Worm (Caenorhabditis elegans) whole organism, young adult: ENCODE data around the gene eor-2.

ENCODE experiments used
- B0019.2 ChIP-seq: fragments of 200-800 bp; sonication (Bioruptor generic); conservative IDR thresholded peaks from 2 replicates; pipeline ENCODE4 v1.3.6; 2022; ENCODE audit warnings: missing genetic modification reagents, missing genetic modification characterization, missing compliant biosample characterization
- B0035.1 ChIP-seq: sonication (generic microtip); optimal IDR thresholded peaks from 2 replicates; lab custom pipeline; 2016; ENCODE audit warnings: missing genetic modification characterization, mild to moderate bottlenecking, missing compliant biosample characterization, missing genotype, missing genetic modification reagents
- C06A6.2 ChIP-seq: fragments of 200-800 bp; sonication (Bioruptor generic); conservative IDR thresholded peaks from 2 replicates; pipeline ENCODE4 v1.3.6; 2022; ENCODE audit warnings: missing genetic modification characterization, missing compliant biosample characterization
- C17E4.6 ChIP-seq: fragments of 200-800 bp; sonication (Bioruptor generic); IDR thresholded peaks from 2 replicates; pipeline ENCODE4 v1.3.6; 2022; ENCODE audit warnings: missing genetic modification reagents, missing genetic modification characterization, missing compliant biosample characterization
- F33H1.4 ChIP-seq: fragments of 200-800 bp; sonication (Bioruptor generic); IDR thresholded peaks from 2 replicates; pipeline ENCODE4 v1.3.6; 2022; ENCODE audit warnings: missing genetic modification reagents, missing genetic modification characterization, missing compliant biosample characterization
- F49E8.2 ChIP-seq: sonication (generic microtip); optimal IDR thresholded peaks from 3 replicates; lab custom pipeline; 2017; ENCODE audit warnings: missing genetic modification characterization, mild to moderate bottlenecking, missing compliant biosample characterization, antibody characterized with exemption, moderate library complexity; ENCODE audit not compliant: insufficient read depth
- F55B11.4 ChIP-seq: sonication (generic microtip); optimal IDR thresholded peaks from 2 replicates; lab custom pipeline; 2016; ENCODE audit warnings: missing compliant biosample characterization, missing genetic modification characterization, borderline replicate concordance; ENCODE audit not compliant: insufficient read depth
- F57A8.1 ChIP-seq: fragments of 200-800 bp; sonication (Bioruptor generic); optimal IDR thresholded peaks from 2 replicates; lab custom pipeline; 2018; ENCODE audit warnings: mild to moderate bottlenecking, missing genetic modification characterization, moderate library complexity, missing compliant biosample characterization
- F57C9.4 ChIP-seq: sonication (generic microtip); optimal IDR thresholded peaks from 2 replicates; lab custom pipeline; 2017; ENCODE audit warnings: mild to moderate bottlenecking, missing genetic modification characterization, missing compliant biosample characterization
- Y67H2A.10 ChIP-seq: fragments of 200-800 bp; sonication (Bioruptor generic); conservative IDR thresholded peaks from 2 replicates; pipeline ENCODE4 v1.3.6; 2022; ENCODE audit warnings: missing genetic modification reagents, missing genetic modification characterization, missing compliant biosample characterization
- ZK185.1 ChIP-seq: sonication (generic microtip); optimal IDR thresholded peaks from 2 replicates; lab custom pipeline; 2016; ENCODE audit warnings: mild to moderate bottlenecking, missing genetic modification characterization, missing compliant biosample characterization; ENCODE audit not compliant: poor library complexity, severe bottlenecking
- akir-1 ChIP-seq: fragments of 200-800 bp; sonication (Bioruptor generic); optimal IDR thresholded peaks from 2 replicates; lab custom pipeline; 2018; ENCODE audit warnings: mild to moderate bottlenecking, missing genetic modification characterization, moderate library complexity, missing compliant biosample characterization
- atf-7 ChIP-seq: sonication (generic microtip); optimal IDR thresholded peaks from 2 replicates; lab custom pipeline; 2017; ENCODE audit warnings: mild to moderate bottlenecking, missing genetic modification characterization, missing compliant biosample characterization
- cebp-1 ChIP-seq, 2 experiments: fragments of 200-800 bp in 1 of 2; sonication (Bioruptor generic) in 1 of 2; sonication (generic microtip) in 1 of 2; IDR thresholded peaks in 1 of 2; optimal IDR thresholded peaks in 1 of 2; 2 replicates each; pipeline versions ENCODE4 v1.3.6 to Lab custom; 2017 to 2022; ENCODE audit warnings: missing compliant biosample characterization in 2 of 2, missing genetic modification characterization in 2 of 2, mild to moderate bottlenecking in 1 of 2, missing genetic modification reagents in 1 of 2, moderate library complexity in 1 of 2
- cebp-2 ChIP-seq: fragments of 200-800 bp; sonication (Bioruptor generic); IDR thresholded peaks from 2 replicates; pipeline ENCODE4 v1.3.6; 2022; ENCODE audit warnings: missing genetic modification characterization, missing compliant biosample characterization
- ceh-27 ChIP-seq: fragments of 200-800 bp; sonication (Bioruptor generic); optimal IDR thresholded peaks from 2 replicates; lab custom pipeline; 2018; ENCODE audit warnings: mild to moderate bottlenecking, missing genetic modification characterization, moderate library complexity, missing compliant biosample characterization
- die-1 ChIP-seq: sonication (generic microtip); optimal IDR thresholded peaks from 2 replicates; lab custom pipeline; 2016; ENCODE audit warnings: missing genotype, mild to moderate bottlenecking, missing genetic modification characterization, missing compliant biosample characterization
- dpff-1 ChIP-seq: sonication (generic microtip); optimal IDR thresholded peaks from 2 replicates; lab custom pipeline; 2017; ENCODE audit warnings: mild to moderate bottlenecking, missing genetic modification characterization, missing compliant biosample characterization
- egl-44 ChIP-seq: fragments of 200-800 bp; sonication (Bioruptor generic); IDR thresholded peaks from 2 replicates; pipeline ENCODE4 v1.3.6; 2022; ENCODE audit warnings: missing genetic modification reagents, missing genetic modification characterization, missing compliant biosample characterization
- ekl-4 ChIP-seq: fragments of 200-800 bp; sonication (Bioruptor generic); IDR thresholded peaks from 2 replicates; pipeline ENCODE4 v1.3.6; 2022; ENCODE audit warnings: missing genetic modification reagents, missing genetic modification characterization, missing compliant biosample characterization
- ets-4 ChIP-seq: fragments of 200-800 bp; sonication (Bioruptor generic); optimal IDR thresholded peaks from 2 replicates; lab custom pipeline; 2018; ENCODE audit warnings: mild to moderate bottlenecking, missing genetic modification characterization, missing compliant biosample characterization
- fkh-3 ChIP-seq: sonication (generic microtip); optimal IDR thresholded peaks from 2 replicates; lab custom pipeline; 2016; ENCODE audit warnings: mild to moderate bottlenecking, missing genetic modification characterization, missing compliant biosample characterization
- gei-17 ChIP-seq: fragments of 200-800 bp; sonication (Bioruptor generic); optimal IDR thresholded peaks from 2 replicates; lab custom pipeline; 2018; ENCODE audit warnings: mild to moderate bottlenecking, missing genetic modification characterization, missing compliant biosample characterization
- hmg-1.2 ChIP-seq: fragments of 200-800 bp; sonication (Bioruptor generic); IDR thresholded peaks from 2 replicates; pipeline ENCODE4 v1.3.6; 2022; ENCODE audit warnings: missing genetic modification reagents, missing genetic modification characterization, missing compliant biosample characterization
- hrde-1 ChIP-seq: sonication (generic microtip); optimal IDR thresholded peaks from 2 replicates; lab custom pipeline; 2016; ENCODE audit warnings: missing genetic modification characterization, mild to moderate bottlenecking, missing compliant biosample characterization, moderate library complexity, missing genotype, missing genetic modification reagents, borderline replicate concordance
- lin-26 ChIP-seq: fragments of 200-800 bp; sonication (Bioruptor generic); IDR thresholded peaks from 2 replicates; pipeline ENCODE4 v1.3.6; 2022; ENCODE audit warnings: missing genetic modification reagents, missing genetic modification characterization, missing compliant biosample characterization
- lin-35 ChIP-seq, 3 experiments: fragments of 150-350 bp in 2 of 3; sonication (generic microtip) in 1 of 3; optimal IDR thresholded peaks; 2 replicates each; lab custom pipeline; 2014 to 2018; ENCODE audit warnings: missing biosample characterization in 3 of 3, missing genetic modification characterization in 3 of 3, missing genetic modification reagents in 3 of 3
- lsl-1 ChIP-seq: fragments of 200-800 bp; sonication (Bioruptor generic); optimal IDR thresholded peaks from 2 replicates; lab custom pipeline; 2018; ENCODE audit warnings: mild to moderate bottlenecking, missing genetic modification characterization, moderate library complexity, missing compliant biosample characterization
- lsy-27 ChIP-seq: sonication (generic microtip); optimal IDR thresholded peaks from 2 replicates; lab custom pipeline; 2017; ENCODE audit warnings: missing genetic modification characterization, mild to moderate bottlenecking, missing compliant biosample characterization, antibody characterized with exemption, missing genotype, borderline replicate concordance; ENCODE audit not compliant: insufficient read depth
- madf-8 ChIP-seq: fragments of 200-800 bp; sonication (Bioruptor generic); conservative IDR thresholded peaks from 2 replicates; pipeline ENCODE4 v1.3.6; 2022; ENCODE audit warnings: missing genetic modification reagents, missing genetic modification characterization, missing compliant biosample characterization
- mel-28 ChIP-seq: sonication (generic microtip); optimal IDR thresholded peaks from 2 replicates; lab custom pipeline; 2016; ENCODE audit warnings: borderline replicate concordance, mild to moderate bottlenecking, missing genetic modification characterization, missing compliant biosample characterization
- nfya-1 ChIP-seq: sonication (generic microtip); optimal IDR thresholded peaks from 2 replicates; lab custom pipeline; 2017; ENCODE audit warnings: antibody characterized with exemption, missing compliant biosample characterization, missing genetic modification characterization, borderline replicate concordance; ENCODE audit not compliant: insufficient read depth
- nhr-120 ChIP-seq: fragments of 200-800 bp; sonication (Bioruptor generic); IDR thresholded peaks from 2 replicates; pipeline ENCODE4 v1.3.6; 2022; ENCODE audit warnings: missing genetic modification characterization, missing compliant biosample characterization
- nhr-90 ChIP-seq: sonication (generic microtip); optimal IDR thresholded peaks from 2 replicates; lab custom pipeline; 2016; ENCODE audit warnings: missing genotype, mild to moderate bottlenecking, missing genetic modification characterization, missing compliant biosample characterization
- rcor-1 ChIP-seq: fragments of 200-800 bp; sonication (Bioruptor generic); IDR thresholded peaks from 2 replicates; pipeline ENCODE4 v1.3.6; 2022; ENCODE audit warnings: missing genetic modification reagents, missing genetic modification characterization, missing compliant biosample characterization
- sdz-38 ChIP-seq: sonication (generic microtip); optimal IDR thresholded peaks from 2 replicates; lab custom pipeline; 2016; ENCODE audit warnings: missing genotype, missing genetic modification characterization, missing compliant biosample characterization
- snpc-3.4 ChIP-seq: sonication (generic microtip); optimal IDR thresholded peaks from 2 replicates; lab custom pipeline; 2017; ENCODE audit warnings: missing genetic modification characterization, mild to moderate bottlenecking, missing compliant biosample characterization, antibody characterized with exemption, moderate library complexity, missing genotype, missing genetic modification reagents
- tbx-9 ChIP-seq: sonication (generic microtip); optimal IDR thresholded peaks from 2 replicates; lab custom pipeline; 2016; ENCODE audit warnings: borderline replicate concordance, missing genetic modification characterization, inconsistent platforms, missing compliant biosample characterization
- ztf-28 ChIP-seq: fragments of 200-800 bp; sonication (Bioruptor generic); IDR thresholded peaks from 2 replicates; pipeline ENCODE4 v1.3.6; 2022; ENCODE audit warnings: missing genetic modification reagents, missing genetic modification characterization, missing compliant biosample characterization

eor-2 gene

ce11 chrX:14560297-14560680 is 42.5 kb upstream of the eor-2 start (continued):
- TF ChIP-seq gei-17 (GFP tag; lab: Kevin White, UChicago): peak; percentile 67
- TF ChIP-seq B0019.2 (GFP tag; lab: Robert Waterston, UW): no peak
- no peak for TF ChIP-seq ztf-28 (GFP tag; lab: Robert Waterston, UW)
- no peak for TF ChIP-seq F55B11.4 (tag; lab: Kevin White, UChicago)
- no peak for TF ChIP-seq lsl-1 (GFP tag; lab: Kevin White, UChicago)
- TF ChIP-seq ekl-4: no peak
- TF ChIP-seq sdz-38 (tag; lab: Kevin White, UChicago): no peak
- peak; percentile 85 for TF ChIP-seq ceh-27 (GFP tag; lab: Kevin White, UChicago)
- no peak for TF ChIP-seq F33H1.4
- peak; percentile 59; the same call in 1 of the 2 replicates for TF ChIP-seq hmg-1.2 (GFP tag; lab: Robert Waterston, UW)
- no peak for TF ChIP-seq madf-8 (GFP tag; lab: Robert Waterston, UW)
- TF ChIP-seq F49E8.2 (tag; lab: Kevin White, UChicago): no peak
- no peak for TF ChIP-seq lsy-27
- TF ChIP-seq egl-44 (GFP tag; lab: Robert Waterston, UW): no peak
- TF ChIP-seq rcor-1 (GFP tag; lab: Robert Waterston, UW): peak; percentile 49
- no peak for TF ChIP-seq hrde-1
- peak; percentile 48; the same call in 1 of the 2 replicates for TF ChIP-seq cebp-1 (GFP tag; IDR thresholded peaks at IDR 0.05; lab: Robert Waterston, UW)
- TF ChIP-seq cebp-1 (tag; optimal IDR thresholded peaks at IDR 0.05; lab: Kevin White, UChicago): peak; percentile 90
- TF ChIP-seq dpff-1 (tag; lab: Kevin White, UChicago): no peak
- no peak for TF ChIP-seq nhr-120
- TF ChIP-seq lin-26: peak; percentile 46; the same call in 1 of the 2 replicates
- no peak for TF ChIP-seq snpc-3.4 (tag; lab: Kevin White, UChicago)
- peak; percentile 61 for TF ChIP-seq ets-4 (GFP tag; lab: Kevin White, UChicago)
- TF ChIP-seq nhr-90: peak; percentile 73
- TF ChIP-seq F57C9.4 (tag; lab: Kevin White, UChicago): no peak
- TF ChIP-seq fkh-3 (tag; lab: Kevin White, UChicago): no peak
- TF ChIP-seq mel-28 (tag; lab: Kevin White, UChicago): no peak
- no peak for TF ChIP-seq lin-35 (GFP tag; optimal IDR thresholded peaks at IDR 0.05; lab: Kevin White, UChicago)
- TF ChIP-seq nfya-1 (tag; lab: Kevin White, UChicago): no peak
- no peak for TF ChIP-seq tbx-9 (tag; lab: Kevin White, UChicago)
- peak; percentile 75 for TF ChIP-seq C06A6.2 (GFP tag; lab: Robert Waterston, UW)
- peak; percentile 49 for TF ChIP-seq ZK185.1
- no peak for TF ChIP-seq B0035.1 (tag; lab: Kevin White, UChicago)
- TF ChIP-seq F57A8.1 (GFP tag; lab: Kevin White, UChicago): no peak
- TF ChIP-seq Y67H2A.10 (GFP tag; lab: Robert Waterston, UW): no peak
- no peak for TF ChIP-seq cebp-2
- peak; percentile 92 for TF ChIP-seq atf-7 (tag; lab: Kevin White, UChicago)
- TF ChIP-seq die-1: peak; percentile 68
- TF ChIP-seq C17E4.6: no peak
- no peak for TF ChIP-seq akir-1
